Worm (Caenorhabditis elegans): ENCODE results near the gene T25D1.2.

Gene T25D1.2

DNA sequence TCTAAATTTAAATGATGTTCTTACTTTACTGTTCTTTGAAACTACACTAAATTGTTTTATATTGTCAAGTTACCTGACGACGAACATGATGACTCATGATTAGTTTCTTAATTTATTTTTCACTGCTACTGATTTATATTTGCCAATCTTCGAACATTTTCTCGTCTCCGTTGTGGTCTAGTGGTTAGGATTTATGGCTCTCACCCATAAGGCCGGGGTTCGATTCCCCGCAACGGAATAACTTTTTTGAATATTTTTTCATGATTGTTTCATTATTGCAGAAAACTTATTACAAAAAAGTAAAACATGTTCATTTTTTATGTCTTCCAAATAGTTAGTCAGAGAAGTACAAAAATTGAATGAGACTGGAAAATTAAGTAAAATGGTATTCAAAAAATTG lies 43.4 kb downstream of the T25D1.2 start (continued):
- no peak for TF ChIP-seq egrh-3 (GFP tag; IDR thresholded peaks at IDR 0.05)
- TF ChIP-seq pha-4 (tag; optimal IDR thresholded peaks at IDR 0.05) = no peak
- no peak for TF ChIP-seq chd-7 (tag; optimal IDR thresholded peaks at IDR 0.05)
- no peak for TF ChIP-seq K11D2.4 (GFP tag; IDR thresholded peaks at IDR 0.05)
- TF ChIP-seq hrde-1 (tag; optimal IDR thresholded peaks at IDR 0.05; ENCODE audit: borderline replicate concordance) = no peak
- no peak for TF ChIP-seq Y67H2A.10 (GFP tag; conservative IDR thresholded peaks at IDR 0.05)
- no peak for TF ChIP-seq B0336.3 (GFP tag; IDR thresholded peaks at IDR 0.05)
- no peak for TF ChIP-seq T26A5.8 (tag; optimal IDR thresholded peaks at IDR 0.05)
- no peak for TF ChIP-seq hlh-26 (GFP tag; conservative IDR thresholded peaks at IDR 0.05)
- TF ChIP-seq Y79H2A.3 (GFP tag; conservative IDR thresholded peaks at IDR 0.05) = no peak
- no peak for TF ChIP-seq dpl-1 (GFP tag; optimal IDR thresholded peaks at IDR 0.05)
- TF ChIP-seq C17E4.6 (GFP tag; IDR thresholded peaks at IDR 0.05) = no peak
- no peak for TF ChIP-seq madf-3 (GFP tag; IDR thresholded peaks at IDR 0.05)
- 0 out of 2 replicates have a peak, but pooled peaks have one; percentile 47 for TF ChIP-seq attf-6 (GFP tag; IDR thresholded peaks at IDR 0.05)
- no peak for TF ChIP-seq egl-18 (GFP tag; IDR thresholded peaks at IDR 0.05)
- no peak for TF ChIP-seq efl-1 (GFP tag; optimal IDR thresholded peaks at IDR 0.05)
- TF ChIP-seq athp-1 (tag; optimal IDR thresholded peaks at IDR 0.05) = no peak
- TF ChIP-seq ztf-26 (tag; optimal IDR thresholded peaks at IDR 0.05) = peak; percentile 11
- no peak for TF ChIP-seq Y53G8AR.9 (GFP tag; conservative IDR thresholded peaks at IDR 0.05)
- no peak for TF ChIP-seq ztf-22 (GFP tag; optimal IDR thresholded peaks at IDR 0.05)
- TF ChIP-seq madf-10 (tag; optimal IDR thresholded peaks at IDR 0.05) = peak; percentile 33
- TF ChIP-seq aptf-2 (GFP tag; conservative IDR thresholded peaks at IDR 0.05) = no peak
- TF ChIP-seq ekl-4 (GFP tag; IDR thresholded peaks at IDR 0.05) = no peak
- TF ChIP-seq lag-1 (GFP tag; IDR thresholded peaks at IDR 0.05) = no peak
- TF ChIP-seq nhr-179 (tag; optimal IDR thresholded peaks at IDR 0.05) = no peak
- peak; percentile 88 for TF ChIP-seq snpc-3.4 (tag; optimal IDR thresholded peaks at IDR 0.05)
- TF ChIP-seq ztf-3 (GFP tag; optimal IDR thresholded peaks at IDR 0.05) = no peak
- peak; percentile 52 for TF ChIP-seq F23B12.7 (tag; optimal IDR thresholded peaks at IDR 0.05; ENCODE audit: insufficient read depth)
- TF ChIP-seq Y95B8A.8 (GFP tag; IDR thresholded peaks at IDR 0.05) = no peak
- peak; percentile 75 for TF ChIP-seq snpc-1.1 (tag; optimal IDR thresholded peaks at IDR 0.05; ENCODE audit: insufficient read depth)
- peak; percentile 46 for TF ChIP-seq die-1 (tag; optimal IDR thresholded peaks at IDR 0.05)
- no peak for TF ChIP-seq egl-44 (GFP tag; IDR thresholded peaks at IDR 0.05)
- no peak for TF ChIP-seq nfya-2 (GFP tag; IDR thresholded peaks at IDR 0.05)
- peak; percentile 28; the same call in 1 of the 2 replicates for TF ChIP-seq rcor-1 (GFP tag; IDR thresholded peaks at IDR 0.05)
- TF ChIP-seq ets-4 (GFP tag; optimal IDR thresholded peaks at IDR 0.05) = no peak
- no peak for TF ChIP-seq mcd-1 (GFP tag; IDR thresholded peaks at IDR 0.05)
- TF ChIP-seq gei-17 (GFP tag; optimal IDR thresholded peaks at IDR 0.05) = no peak
- no peak for TF ChIP-seq sea-2 (GFP tag; IDR thresholded peaks at IDR 0.05)
- no peak for TF ChIP-seq bed-2 (GFP tag; IDR thresholded peaks at IDR 0.05)
- TF ChIP-seq ztf-25 (GFP tag; IDR thresholded peaks at IDR 0.05) = peak; percentile 79; the same call in 1 of the 2 replicates
- no peak for TF ChIP-seq xnd-1 (tag; optimal IDR thresholded peaks at IDR 0.05)
- no peak for TF ChIP-seq cebp-2 (GFP tag; IDR thresholded peaks at IDR 0.05)
- peak; percentile 38 for TF ChIP-seq lin-40 (tag; optimal IDR thresholded peaks at IDR 0.05)
- no peak for TF ChIP-seq tbx-9 (tag; optimal IDR thresholded peaks at IDR 0.05; ENCODE audit: borderline replicate concordance)
- no peak for TF ChIP-seq unc-130 (GFP tag; optimal IDR thresholded peaks at IDR 0.05)
- TF ChIP-seq nhr-27 (tag; optimal IDR thresholded peaks at IDR 0.05) = no peak
- peak; percentile 16 for TF ChIP-seq ceh-27 (GFP tag; optimal IDR thresholded peaks at IDR 0.05)
- TF ChIP-seq attf-5 (GFP tag; optimal IDR thresholded peaks at IDR 0.05) = no peak
- TF ChIP-seq F57C9.4 (tag; optimal IDR thresholded peaks at IDR 0.05) = no peak

Data from whole organism, young adult.